Worm (Caenorhabditis elegans): ENCODE measurements around the gene suox-1.

The suox-1 gene

DNA sequence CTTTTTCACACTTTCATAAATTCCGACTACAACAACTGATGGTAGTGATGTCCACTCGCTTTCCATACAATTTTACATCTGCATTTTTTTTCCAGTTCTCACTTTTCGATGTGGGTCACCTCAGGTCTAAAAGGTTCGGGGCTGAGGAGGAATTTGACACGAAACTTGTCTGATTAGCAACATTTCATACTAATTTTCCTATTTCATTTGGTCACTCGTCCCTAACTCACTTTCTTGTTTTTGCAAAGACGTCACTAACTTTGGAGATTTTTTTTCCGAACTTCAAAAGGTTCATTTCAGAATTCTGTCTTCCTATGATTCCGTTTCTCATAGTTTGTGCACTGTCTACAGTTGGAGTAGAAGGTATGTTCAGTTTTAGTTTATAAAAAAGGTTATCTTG lies 9.5 kb upstream of the suox-1 start, which contains the start of gene H13N06.2:
Gene H13N06.2 (plus strand): TSS at position 301 of the 400 bp plus-strand sequence.
- TF ChIP-seq ceh-9 (tag; optimal IDR thresholded peaks at IDR 0.05) (no peak), fkh-2 (tag; optimal IDR thresholded peaks at IDR 0.05) (no peak), unc-62 (GFP tag; optimal IDR thresholded peaks at IDR 0.05) (no peak), lin-39 (tag; optimal IDR thresholded peaks at IDR 0.05) (no peak), ztf-4 (tag; optimal IDR thresholded peaks at IDR 0.05) (no peak), ceh-28 (tag; optimal IDR thresholded peaks at IDR 0.05) (no peak)

DNA sequence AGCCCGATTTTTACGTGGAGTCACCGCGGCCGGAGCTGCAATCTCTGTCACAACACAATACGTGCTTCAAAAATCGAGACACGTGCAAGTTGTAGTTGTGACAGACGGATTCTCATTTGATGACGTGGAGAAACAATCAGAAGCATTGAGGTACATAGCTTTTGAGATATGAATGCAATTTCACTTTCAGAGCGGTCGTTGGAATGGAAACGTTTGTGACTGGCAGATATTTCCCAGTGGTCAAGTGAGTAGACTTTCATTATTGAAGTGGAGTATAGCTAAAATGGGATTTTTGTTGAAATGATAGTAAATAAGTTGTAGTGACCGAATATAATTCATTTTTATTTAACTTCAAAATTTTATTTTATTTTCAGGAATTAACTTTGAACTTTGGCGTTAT lies 6.2 kb upstream of the suox-1 start:
- no peak for TF ChIP-seq ceh-28 (tag; optimal IDR thresholded peaks at IDR 0.05)
- no peak for TF ChIP-seq egl-27 (tag; optimal IDR thresholded peaks at IDR 0.05)
- no peak for TF ChIP-seq pqm-1 (tag; optimal IDR thresholded peaks at IDR 0.05)
- no peak for TF ChIP-seq skn-1 (tag; optimal IDR thresholded peaks at IDR 0.05)
- TF ChIP-seq tbx-2 (tag; optimal IDR thresholded peaks at IDR 0.05), result no peak
- no peak for TF ChIP-seq fkh-10 (GFP tag; optimal IDR thresholded peaks at IDR 0.05)
- no peak for TF ChIP-seq elt-1 (tag; optimal IDR thresholded peaks at IDR 0.05)
- TF ChIP-seq zag-1 (tag; optimal IDR thresholded peaks at IDR 0.05), result no peak
- TF ChIP-seq daf-12 (tag; optimal IDR thresholded peaks at IDR 0.05), result no peak
- no peak for TF ChIP-seq hmg-11 (tag; optimal IDR thresholded peaks at IDR 0.05)
- no peak for TF ChIP-seq ztf-4 (tag; optimal IDR thresholded peaks at IDR 0.05)
- no peak for TF ChIP-seq fkh-2 (tag; optimal IDR thresholded peaks at IDR 0.05)
- no peak for TF ChIP-seq nhr-77 (tag; optimal IDR thresholded peaks at IDR 0.05)
- no peak for TF ChIP-seq nhr-28 (tag; optimal IDR thresholded peaks at IDR 0.05)
- no peak for TF ChIP-seq nhr-25 (tag; optimal IDR thresholded peaks at IDR 0.05)
- TF ChIP-seq elt-2 (tag; optimal IDR thresholded peaks at IDR 0.05), result no peak
- TF ChIP-seq pha-4 (tag; optimal IDR thresholded peaks at IDR 0.05), result no peak
- no peak for TF ChIP-seq elt-3 (tag; optimal IDR thresholded peaks at IDR 0.05)

DNA sequence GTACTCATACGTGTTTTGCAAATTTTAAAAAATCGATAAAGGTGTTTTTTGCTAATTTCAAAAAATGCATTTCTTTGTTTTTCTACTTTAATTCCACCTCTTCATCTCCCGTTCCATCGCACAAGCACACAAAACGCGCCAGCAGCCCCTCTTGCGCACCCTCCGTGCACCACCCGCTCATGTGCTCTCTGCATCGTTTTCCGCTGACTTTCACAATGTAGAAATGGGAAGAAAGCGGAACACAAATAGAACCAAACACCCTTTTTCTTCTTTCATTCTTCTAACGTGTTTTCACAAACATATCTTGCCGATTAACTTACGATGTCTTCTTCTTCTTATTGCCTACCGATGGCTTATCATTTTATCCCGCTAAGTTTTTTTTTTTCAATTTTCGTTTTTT lies 4.6 kb upstream of the suox-1 start:
- TF ChIP-seq elt-1 (tag; optimal IDR thresholded peaks at IDR 0.05), result peak; percentile 3
- TF ChIP-seq lin-15B (tag; optimal IDR thresholded peaks at IDR 0.05), result peak; percentile 61
- TF ChIP-seq snpc-4 (tag; optimal IDR thresholded peaks at IDR 0.05), result peak; percentile 84
- TF ChIP-seq lin-39 (tag; optimal IDR thresholded peaks at IDR 0.05), result peak; percentile 83
- TF ChIP-seq fkh-2 (tag; optimal IDR thresholded peaks at IDR 0.05), result no peak
- peak; percentile 85 for TF ChIP-seq hmg-11 (tag; optimal IDR thresholded peaks at IDR 0.05)
- TF ChIP-seq nhr-77 (tag; optimal IDR thresholded peaks at IDR 0.05), result peak; percentile 35
- TF ChIP-seq egl-5 (tag; optimal IDR thresholded peaks at IDR 0.05), result peak; percentile 74
- TF ChIP-seq nhr-12 (tag; optimal IDR thresholded peaks at IDR 0.05), result no peak
- TF ChIP-seq jun-1 (tag; optimal IDR thresholded peaks at IDR 0.05), result peak; percentile 36
- TF ChIP-seq pha-4 (tag; optimal IDR thresholded peaks at IDR 0.05), result peak; percentile 69
- no peak for TF ChIP-seq zag-1 (tag; optimal IDR thresholded peaks at IDR 0.05)
- peak; percentile 66 for TF ChIP-seq elt-2 (tag; optimal IDR thresholded peaks at IDR 0.05)
- TF ChIP-seq nhr-43 (tag; optimal IDR thresholded peaks at IDR 0.05; ENCODE audit: poor library complexity, severe bottlenecking), result peak; percentile 63
- TF ChIP-seq ama-1 (optimal IDR thresholded peaks at IDR 0.05), result peak; percentile 67
- no peak for TF ChIP-seq nhr-67 (tag; optimal IDR thresholded peaks at IDR 0.05)
- peak; percentile 52 for TF ChIP-seq skn-1 (tag; optimal IDR thresholded peaks at IDR 0.05)
- TF ChIP-seq nfya-1 (tag; optimal IDR thresholded peaks at IDR 0.05; ENCODE audit: insufficient read depth), result peak; percentile 78
- TF ChIP-seq tbx-2 (tag; optimal IDR thresholded peaks at IDR 0.05), result peak; percentile 68
- TF ChIP-seq nhr-23 (tag; optimal IDR thresholded peaks at IDR 0.05), result peak; percentile 29
- no peak for TF ChIP-seq elt-3 (tag; optimal IDR thresholded peaks at IDR 0.05)
- peak; percentile 19 for TF ChIP-seq fkh-10 (GFP tag; optimal IDR thresholded peaks at IDR 0.05)
- peak; percentile 2 for TF ChIP-seq mdl-1 (tag; optimal IDR thresholded peaks at IDR 0.05)
- no peak for TF ChIP-seq nhr-237 (tag; optimal IDR thresholded peaks at IDR 0.05)
- TF ChIP-seq ztf-4 (tag; optimal IDR thresholded peaks at IDR 0.05), result no peak
- peak; percentile 34 for TF ChIP-seq ceh-28 (tag; optimal IDR thresholded peaks at IDR 0.05)
- peak; percentile 18 for TF ChIP-seq R02D3.7 (tag; optimal IDR thresholded peaks at IDR 0.05)
- peak; percentile 43 for TF ChIP-seq pqm-1 (tag; optimal IDR thresholded peaks at IDR 0.05)
- TF ChIP-seq nhr-11 (tag; optimal IDR thresholded peaks at IDR 0.05), result no peak
- peak; percentile 68 for TF ChIP-seq ceh-82 (tag; optimal IDR thresholded peaks at IDR 0.05)

DNA sequence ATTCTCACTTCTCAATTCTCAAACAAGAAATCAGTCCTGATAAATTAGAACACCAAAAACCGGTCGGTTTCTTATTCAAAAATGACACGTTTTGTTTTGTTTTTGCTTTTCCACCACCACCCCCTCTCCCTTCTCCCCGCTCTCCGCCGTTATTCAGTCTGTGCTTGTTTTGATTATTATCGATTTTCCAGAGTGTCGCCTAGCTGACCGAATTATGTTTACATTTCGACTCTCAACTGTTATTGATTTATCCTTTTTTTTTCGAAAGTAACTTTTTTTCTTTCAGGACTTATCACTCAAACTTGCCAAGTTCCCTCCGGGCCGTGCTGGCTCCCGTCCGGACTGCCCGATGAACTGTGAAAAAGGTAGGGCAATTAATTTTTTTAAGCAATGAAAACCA lies 4.0 kb upstream of the suox-1 start, which contains the start of gene gob-1:
Gene gob-1 (plus strand): TSS at position 281 of the 400 bp plus-strand sequence.
- TF ChIP-seq hmg-11 (tag; optimal IDR thresholded peaks at IDR 0.05) (no peak), nhr-43 (tag; optimal IDR thresholded peaks at IDR 0.05; ENCODE audit: poor library complexity, severe bottlenecking) (no peak), nhr-28 (tag; optimal IDR thresholded peaks at IDR 0.05) (no peak), nhr-11 (tag; optimal IDR thresholded peaks at IDR 0.05) (no peak), aly-2 (tag; optimal IDR thresholded peaks at IDR 0.05) (no peak), ceh-82 (tag; optimal IDR thresholded peaks at IDR 0.05) (no peak), jun-1 (tag; optimal IDR thresholded peaks at IDR 0.05) (no peak), snpc-4 (tag; optimal IDR thresholded peaks at IDR 0.05) (no peak), nhr-23 (tag; optimal IDR thresholded peaks at IDR 0.05) (no peak), egl-5 (tag; optimal IDR thresholded peaks at IDR 0.05) (no peak), tbx-2 (tag; optimal IDR thresholded peaks at IDR 0.05) (no peak), nhr-77 (tag; optimal IDR thresholded peaks at IDR 0.05) (no peak), lsy-12 (tag; optimal IDR thresholded peaks at IDR 0.05) (no peak), pqm-1 (tag; optimal IDR thresholded peaks at IDR 0.05) (no peak), lin-39 (tag; optimal IDR thresholded peaks at IDR 0.05) (no peak)
